Fruit fly (Drosophila melanogaster): Measurements from ENCODE around the gene CG44000.

DNA sequence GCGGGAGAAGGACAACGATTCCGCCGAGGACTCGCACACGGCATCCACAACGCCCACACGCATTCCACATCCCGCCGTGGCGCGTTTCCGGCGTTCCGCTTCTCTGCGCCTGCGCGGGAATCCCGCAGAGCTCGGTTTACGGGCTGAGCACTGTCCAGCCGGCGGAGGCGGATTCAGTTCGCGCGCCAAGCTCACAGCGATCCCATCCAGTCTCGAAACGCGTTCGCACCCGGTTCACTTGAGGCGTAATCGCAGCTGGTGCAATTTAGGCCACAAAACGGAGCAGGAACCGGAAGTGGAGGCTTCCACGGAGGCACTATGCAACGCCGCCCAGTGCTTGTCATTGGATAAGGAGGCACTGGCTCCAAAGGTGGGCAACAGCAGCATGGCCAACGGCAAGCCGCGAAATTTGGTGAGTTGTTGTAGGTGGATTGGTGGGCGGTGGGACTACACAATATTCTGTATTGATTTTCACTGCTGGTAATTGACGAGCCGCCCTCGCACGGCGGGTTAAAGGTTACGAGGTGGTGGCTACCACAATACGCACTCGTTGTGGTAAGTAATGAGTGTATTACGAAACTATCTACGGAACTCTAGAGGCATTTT is 19.8 kb downstream of the CG44000 start:
- TF ChIP-seq Sin3A (optimal IDR thresholded peaks at IDR 0.05) (no peak), h (optimal IDR thresholded peaks at IDR 0.05) (no peak), psq (optimal IDR thresholded peaks at IDR 0.05) (no peak), Myc (optimal IDR thresholded peaks at IDR 0.05) (no peak), insv (optimal IDR thresholded peaks at IDR 0.05) (no peak)

All from Kc167 (cell line).